Worm (Caenorhabditis elegans): Measurements from ENCODE around the gene srj-22.

srj-22 gene

DNA sequence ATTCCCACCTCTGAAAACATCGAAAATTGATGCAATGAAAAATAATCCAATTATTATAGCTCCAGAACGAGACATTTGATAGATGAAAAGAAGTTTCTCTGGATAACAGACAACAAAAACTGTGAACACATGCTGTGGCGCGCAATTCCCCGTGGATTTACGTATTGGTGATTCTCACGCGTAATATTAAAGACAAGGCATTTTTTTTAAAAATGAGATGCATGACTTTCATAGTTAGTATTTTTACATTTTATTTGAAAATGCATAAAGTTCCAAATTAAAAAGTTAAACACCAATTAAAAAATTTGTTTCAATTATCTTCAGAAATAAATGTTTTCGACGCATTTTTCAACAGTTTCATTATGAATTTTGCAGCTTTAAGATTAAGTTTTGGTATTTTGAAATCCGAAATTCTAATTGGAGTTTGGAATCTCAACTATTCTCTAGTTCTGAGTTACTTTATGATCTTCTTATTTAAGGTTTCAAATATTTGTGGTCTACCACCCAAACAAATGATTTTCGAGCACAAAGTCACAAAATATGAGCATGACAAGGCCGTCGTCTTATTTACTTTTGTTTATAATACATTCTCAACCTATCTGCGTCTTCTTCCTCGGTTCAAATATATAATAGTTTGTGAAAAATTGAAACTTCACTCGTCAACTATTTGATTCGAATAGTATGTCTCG, 3.9 kb upstream of the srj-22 start, which contains the start of the genes selt-1.2 and F28H7.2:
TSS of gene selt-1.2 (minus strand) at position 101 of the 689 bp plus-strand sequence.
TSS of gene F28H7.2 (plus strand) at position 639 of the 689 bp plus-strand sequence.
- TF ChIP-seq nhr-76 (tag; optimal IDR thresholded peaks at IDR 0.05): no peak

DNA sequence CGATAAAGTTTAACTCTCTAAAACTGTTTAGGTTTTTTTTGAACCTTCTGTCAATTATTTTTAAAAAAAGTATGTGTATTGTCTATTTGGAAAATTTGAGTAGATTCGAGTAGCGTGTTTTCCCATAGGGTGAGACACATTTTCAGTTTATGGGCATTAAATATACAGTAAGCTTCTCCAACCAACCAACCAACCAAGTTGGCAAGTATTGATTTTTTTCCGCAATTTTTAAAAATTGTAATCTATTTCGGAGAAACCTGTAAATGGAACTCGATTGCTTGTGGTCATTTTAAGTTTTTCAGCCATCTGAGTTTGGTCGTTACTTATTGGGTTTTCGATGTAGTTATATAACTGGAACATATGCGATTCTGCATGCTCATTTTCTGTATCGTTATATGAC, 1.5 kb upstream of the srj-22 start, which contains the start of gene srj-21:
TSS of gene srj-21 (plus strand) at position 301 of the 400 bp plus-strand sequence.
- no peak for TF ChIP-seq nhr-12 (tag; optimal IDR thresholded peaks at IDR 0.05)
- no peak for TF ChIP-seq mep-1 (tag; optimal IDR thresholded peaks at IDR 0.05)
- no peak for TF ChIP-seq nhr-28 (tag; optimal IDR thresholded peaks at IDR 0.05)
- TF ChIP-seq elt-1 (tag; optimal IDR thresholded peaks at IDR 0.05; ENCODE audit: borderline replicate concordance, insufficient read depth): no peak
- TF ChIP-seq ham-2 (GFP tag; optimal IDR thresholded peaks at IDR 0.05): no peak
- TF ChIP-seq elt-3 (tag; optimal IDR thresholded peaks at IDR 0.05): no peak
- no peak for TF ChIP-seq unc-39 (tag; optimal IDR thresholded peaks at IDR 0.05)

DNA sequence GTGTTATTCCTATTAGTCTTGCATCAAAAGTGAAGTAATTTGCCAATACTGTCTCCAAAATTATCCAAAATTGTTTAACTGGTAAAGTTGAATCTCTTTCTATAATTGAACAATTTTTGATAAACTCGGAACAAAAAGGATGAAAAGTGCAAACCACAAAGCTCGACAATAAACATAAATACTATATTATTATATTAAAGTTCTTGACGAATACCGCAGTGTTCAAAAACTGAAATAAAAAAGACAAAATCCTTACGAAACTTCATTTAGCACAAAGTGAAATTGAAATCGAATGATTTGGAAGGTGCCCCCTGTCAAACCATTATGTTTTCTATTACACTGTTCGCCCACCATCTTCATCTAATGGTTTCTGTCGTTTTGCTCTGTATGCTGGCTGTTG, 2.2 kb downstream of the srj-22 start, which contains the start of gene ZC302.3:
TSS of gene ZC302.3 (minus strand) at position 101 of the 400 bp plus-strand sequence.
- TF ChIP-seq flh-1 (GFP tag; optimal IDR thresholded peaks at IDR 0.05) (no peak), nhr-237 (tag; optimal IDR thresholded peaks at IDR 0.05) (no peak), ceh-83 (GFP tag; optimal IDR thresholded peaks at IDR 0.05) (no peak), blmp-1 (tag; optimal IDR thresholded peaks at IDR 0.05) (no peak), elt-3 (tag; optimal IDR thresholded peaks at IDR 0.05) (no peak), elt-1 (tag; optimal IDR thresholded peaks at IDR 0.05; ENCODE audit: borderline replicate concordance, insufficient read depth) (no peak), lin-32 (GFP tag; optimal IDR thresholded peaks at IDR 0.05) (no peak), nhr-76 (tag; optimal IDR thresholded peaks at IDR 0.05) (no peak), drap-1 (GFP tag; optimal IDR thresholded peaks at IDR 0.05) (no peak), zip-8 (tag; optimal IDR thresholded peaks at IDR 0.05) (no peak), ham-2 (GFP tag; optimal IDR thresholded peaks at IDR 0.05) (no peak), unc-120 (tag; optimal IDR thresholded peaks at IDR 0.05; ENCODE audit: poor library complexity, severe bottlenecking) (no peak), lsy-2 (tag; optimal IDR thresholded peaks at IDR 0.05) (no peak), ztf-11 (tag; optimal IDR thresholded peaks at IDR 0.05) (no peak), bed-3 (GFP tag; optimal IDR thresholded peaks at IDR 0.05) (no peak), mep-1 (tag; optimal IDR thresholded peaks at IDR 0.05) (no peak), cnd-1 (tag; optimal IDR thresholded peaks at IDR 0.05) (no peak), sem-2 (GFP tag; optimal IDR thresholded peaks at IDR 0.05) (no peak), unc-39 (tag; optimal IDR thresholded peaks at IDR 0.05) (no peak)

DNA sequence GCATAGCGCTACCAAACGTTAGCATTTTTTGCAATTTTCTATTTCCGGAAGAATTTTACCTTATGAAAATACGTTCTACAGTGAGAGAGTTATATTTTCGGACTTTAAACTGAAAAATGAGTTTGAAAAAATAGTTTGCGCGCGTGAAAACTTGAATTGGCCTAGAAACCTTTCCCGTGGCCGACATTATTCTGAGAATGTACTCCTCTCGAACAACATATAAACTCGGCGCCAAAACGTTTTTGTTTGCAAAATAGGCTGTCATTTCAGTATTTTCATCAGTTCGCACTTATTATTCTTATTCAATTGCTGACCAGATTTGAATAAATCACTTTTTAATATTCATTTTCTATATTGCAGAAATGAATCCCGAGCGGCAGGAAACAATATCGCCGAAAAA, 6.8 kb downstream of the srj-22 start, which contains the start of the genes mre-11 and wdr-5.3:
TSS of gene mre-11 (minus strand) at position 113 of the 400 bp plus-strand sequence.
TSS of gene wdr-5.3 (plus strand) at position 361 of the 400 bp plus-strand sequence.
- TF ChIP-seq lin-13 (tag; optimal IDR thresholded peaks at IDR 0.05): peak; percentile 23
- no peak for TF ChIP-seq flh-1 (GFP tag; optimal IDR thresholded peaks at IDR 0.05)

DNA sequence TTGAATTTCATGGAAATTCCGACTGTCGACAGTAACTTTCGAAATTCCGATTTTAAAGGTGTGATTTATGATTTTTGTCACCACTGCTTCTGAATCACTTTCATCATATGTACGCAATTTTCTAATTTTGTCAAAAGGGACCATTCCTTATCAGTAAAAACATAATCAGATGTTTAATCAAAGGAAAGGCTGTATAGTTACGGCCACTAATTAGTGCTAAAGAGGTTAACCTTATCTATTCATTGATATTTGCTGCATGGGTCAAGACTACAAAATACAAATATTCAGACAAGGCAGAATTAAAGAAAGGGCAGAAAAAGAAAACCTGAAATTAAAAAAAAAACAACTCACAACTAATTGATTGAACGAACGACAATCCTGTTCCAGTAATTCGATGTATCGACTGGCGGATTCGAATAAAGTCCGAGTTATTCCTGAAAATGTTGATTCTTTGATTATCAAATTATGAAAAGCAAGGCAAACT, 11.5 kb downstream of the srj-22 start, which contains the start of gene T28B11.1:
TSS of gene T28B11.1 (minus strand) at position 434 of the 484 bp plus-strand sequence.
- no peak for TF ChIP-seq ztf-11 (tag; optimal IDR thresholded peaks at IDR 0.05)
- TF ChIP-seq mep-1 (tag; optimal IDR thresholded peaks at IDR 0.05): no peak
- no peak for TF ChIP-seq mab-5 (tag; optimal IDR thresholded peaks at IDR 0.05)
- TF ChIP-seq snpc-4 (tag; optimal IDR thresholded peaks at IDR 0.05): no peak
- no peak for TF ChIP-seq lin-32 (GFP tag; optimal IDR thresholded peaks at IDR 0.05)
- TF ChIP-seq nhr-237 (tag; optimal IDR thresholded peaks at IDR 0.05): no peak
- no peak for TF ChIP-seq ceh-83 (GFP tag; optimal IDR thresholded peaks at IDR 0.05)
- no peak for TF ChIP-seq unc-39 (tag; optimal IDR thresholded peaks at IDR 0.05)
- no peak for TF ChIP-seq hlh-1 (tag; optimal IDR thresholded peaks at IDR 0.05)
- TF ChIP-seq pha-4 (tag; optimal IDR thresholded peaks at IDR 0.05): no peak
- no peak for TF ChIP-seq tbx-8 (GFP tag; optimal IDR thresholded peaks at IDR 0.05)
- no peak for TF ChIP-seq nhr-2 (tag; optimal IDR thresholded peaks at IDR 0.05)
- TF ChIP-seq blmp-1 (tag; optimal IDR thresholded peaks at IDR 0.05): no peak
- TF ChIP-seq ces-1 (GFP tag; optimal IDR thresholded peaks at IDR 0.05): no peak
- TF ChIP-seq mls-2 (tag; optimal IDR thresholded peaks at IDR 0.05): no peak

Measured in whole organism, mixed stage, embryonic.